Fruit fly (Drosophila melanogaster) whole organism, embryonic: ENCODE results near the gene E2f1.
A peak's percentile ranks its signal among the peaks of the same experiment; 100 is the strongest.

Source experiments
- Bdp1 ChIP-seq: fragments of 200-800 bp; sonication (Bioruptor generic); optimal IDR thresholded peaks from 3 replicates; lab custom pipeline; 2016; ENCODE audit warnings: missing biosample characterization, missing genetic modification characterization
- CG10209 ChIP-seq: fragments of 200-800 bp; sonication (Bioruptor generic); optimal IDR thresholded peaks from 3 replicates; lab custom pipeline; 2017; ENCODE audit warnings: missing biosample characterization, mild to moderate bottlenecking, missing genetic modification characterization, missing genetic modification reagents
- CG12391 ChIP-seq: fragments of 200-800 bp; sonication (Bioruptor generic); optimal IDR thresholded peaks from 3 replicates; lab custom pipeline; 2018; ENCODE audit warnings: missing biosample characterization, mild to moderate bottlenecking, missing genetic modification characterization, moderate library complexity
- CG12769 ChIP-seq: fragments of 200-800 bp; sonication (Bioruptor generic); optimal IDR thresholded peaks from 2 replicates; lab custom pipeline; 2019; ENCODE audit warnings: missing biosample characterization, mild to moderate bottlenecking, missing genetic modification characterization, moderate library complexity
- CG13775 ChIP-seq: fragments of 200-800 bp; sonication (Bioruptor generic); optimal IDR thresholded peaks from 3 replicates; lab custom pipeline; 2017; ENCODE audit warnings: missing biosample characterization, mild to moderate bottlenecking, missing genetic modification characterization
- CG14965 ChIP-seq: fragments of 200-800 bp; sonication (Bioruptor generic); optimal IDR thresholded peaks from 2 replicates; lab custom pipeline; 2016; ENCODE audit warnings: missing biosample characterization, missing genetic modification characterization, borderline replicate concordance
- CG15696 ChIP-seq: fragments of 200-800 bp; sonication (Bioruptor generic); optimal IDR thresholded peaks from 2 replicates; lab custom pipeline; 2019; ENCODE audit warnings: missing biosample characterization, mild to moderate bottlenecking, missing genetic modification characterization, moderate library complexity
- CG16863 ChIP-seq: fragments of 200-800 bp; sonication (Bioruptor generic); optimal IDR thresholded peaks from 3 replicates; lab custom pipeline; 2016; ENCODE audit warnings: missing biosample characterization, missing genetic modification characterization
- CG18476 ChIP-seq: fragments of 200-800 bp; sonication (Bioruptor generic); optimal IDR thresholded peaks from 2 replicates; lab custom pipeline; 2016; ENCODE audit warnings: missing biosample characterization, mild to moderate bottlenecking, missing genetic modification characterization
- CG18599 ChIP-seq: fragments of 200-800 bp; sonication (Bioruptor generic); optimal IDR thresholded peaks from 3 replicates; lab custom pipeline; 2017; ENCODE audit warnings: missing biosample characterization, missing genetic modification characterization, mild to moderate bottlenecking, moderate library complexity, missing genetic modification reagents
- CG2199 ChIP-seq: fragments of 200-800 bp; sonication (Bioruptor generic); IDR thresholded peaks from 3 replicates; pipeline ENCODE4 v1.3.6; 2022; ENCODE audit warnings: missing biosample characterization, missing genetic modification characterization
- CG30403 ChIP-seq: fragments of 200-800 bp; sonication (Bioruptor generic); optimal IDR thresholded peaks from 3 replicates; lab custom pipeline; 2016; ENCODE audit warnings: missing biosample characterization, missing genetic modification characterization
- CG31365 ChIP-seq: fragments of 200-800 bp; sonication (Bioruptor generic); optimal IDR thresholded peaks from 2 replicates; lab custom pipeline; 2018; ENCODE audit warnings: missing biosample characterization, mild to moderate bottlenecking, missing genetic modification characterization
- CG6272 ChIP-seq: fragments of 200-800 bp; sonication (Bioruptor generic); IDR thresholded peaks from 2 replicates; pipeline ENCODE4 v1.3.6; 2022; ENCODE audit warnings: missing biosample characterization, missing genetic modification characterization
- CG6683 ChIP-seq: fragments of 200-800 bp; sonication (Bioruptor generic); optimal IDR thresholded peaks from 2 replicates; lab custom pipeline; 2017; ENCODE audit warnings: missing biosample characterization, mild to moderate bottlenecking, missing genetic modification characterization, missing genetic modification reagents
- CG6813 ChIP-seq: fragments of 200-800 bp; sonication (Bioruptor generic); optimal IDR thresholded peaks from 2 replicates; lab custom pipeline; 2017; ENCODE audit warnings: missing biosample characterization, missing genetic modification characterization, mild to moderate bottlenecking, moderate library complexity, missing genetic modification reagents
- CG7745 ChIP-seq: fragments of 200-800 bp; sonication (Bioruptor generic); optimal IDR thresholded peaks from 2 replicates; lab custom pipeline; 2018; ENCODE audit warnings: missing biosample characterization, mild to moderate bottlenecking, missing genetic modification characterization, moderate library complexity
- CG9437 ChIP-seq: fragments of 200-800 bp; sonication (Bioruptor generic); optimal IDR thresholded peaks from 2 replicates; lab custom pipeline; 2018; ENCODE audit warnings: missing biosample characterization, mild to moderate bottlenecking, missing genetic modification characterization
- CG9727 ChIP-seq: fragments of 200-800 bp; sonication (Bioruptor generic); optimal IDR thresholded peaks from 3 replicates; lab custom pipeline; 2017; ENCODE audit warnings: missing biosample characterization, mild to moderate bottlenecking, missing genetic modification characterization
- CHES-1-like ChIP-seq: fragments of 200-800 bp; sonication (Bioruptor generic); optimal IDR thresholded peaks from 2 replicates; lab custom pipeline; 2016; ENCODE audit warnings: missing biosample characterization, missing genetic modification characterization
- CrebB ChIP-seq: fragments of 200-800 bp; sonication (Bioruptor generic); optimal IDR thresholded peaks from 3 replicates; lab custom pipeline; 2018; ENCODE audit warnings: missing biosample characterization, mild to moderate bottlenecking, missing genetic modification characterization
- HHEX ChIP-seq: fragments of 200-800 bp; sonication (Bioruptor generic); optimal IDR thresholded peaks from 3 replicates; lab custom pipeline; 2017; ENCODE audit warnings: missing biosample characterization, mild to moderate bottlenecking, missing genetic modification characterization, missing genetic modification reagents
- Hr3 ChIP-seq: fragments of 200-800 bp; sonication (Bioruptor generic); optimal IDR thresholded peaks from 3 replicates; lab custom pipeline; 2016; ENCODE audit warnings: missing biosample characterization, missing genetic modification characterization
- Hr51 ChIP-seq, 2 experiments: fragments of 200-800 bp; sonication (Bioruptor generic); optimal IDR thresholded peaks; 2 replicates in 1 of 2; 3 replicates in 1 of 2; lab custom pipeline; 2016 to 2018; ENCODE audit warnings: missing biosample characterization in 2 of 2, missing genetic modification characterization in 2 of 2, mild to moderate bottlenecking in 1 of 2, moderate library complexity in 1 of 2
- Hr78 ChIP-seq, 2 experiments: fragments of 200-800 bp in 1 of 2; fragments of >200 bp in 1 of 2; sonication (Bioruptor generic) in 1 of 2; optimal IDR thresholded peaks; 2 replicates each; lab custom pipeline; 2017 to 2019; ENCODE audit warnings: missing biosample characterization in 2 of 2, missing genetic modification characterization in 2 of 2, mild to moderate bottlenecking in 1 of 2, moderate library complexity in 1 of 2
- Jarid2 ChIP-seq: fragments of 200-800 bp; sonication (Bioruptor generic); optimal IDR thresholded peaks from 3 replicates; lab custom pipeline; 2017; ENCODE audit warnings: mild to moderate bottlenecking, missing biosample characterization, missing genetic modification reagents, missing genetic modification characterization
- Med ChIP-seq: fragments of 200-800 bp; sonication (Bioruptor generic); peaks from one replicate; lab custom pipeline; 2016; ENCODE audit warnings: missing biosample characterization, missing genetic modification characterization, mild to moderate bottlenecking, inconsistent platforms, moderate library complexity
- PHDP ChIP-seq: fragments of 200-800 bp; sonication (Bioruptor generic); optimal IDR thresholded peaks from 3 replicates; lab custom pipeline; 2018; ENCODE audit warnings: missing biosample characterization, mild to moderate bottlenecking, missing genetic modification characterization, moderate library complexity
- Sry-δ ChIP-seq: fragments of 200-800 bp; sonication (Bioruptor generic); optimal IDR thresholded peaks from 2 replicates; lab custom pipeline; 2016; ENCODE audit warnings: missing biosample characterization, missing genetic modification characterization
- Trl ChIP-seq, 3 experiments: fragments of >200 bp in 2 of 3; fragments of 200-800 bp in 1 of 3; sonication (Bioruptor generic) in 1 of 3; optimal IDR thresholded peaks; 2 replicates in 1 of 3; 3 replicates in 2 of 3; lab custom pipeline; 2016 to 2017; ENCODE audit warnings: missing biosample characterization in 1 of 3, missing genetic modification characterization in 1 of 3
- bigmax ChIP-seq: fragments of 200-800 bp; sonication (Bioruptor generic); optimal IDR thresholded peaks from 2 replicates; lab custom pipeline; 2018; ENCODE audit warnings: missing biosample characterization, mild to moderate bottlenecking, missing genetic modification characterization
- bsh ChIP-seq, 2 experiments: fragments of 200-800 bp; sonication (Bioruptor generic); optimal IDR thresholded peaks; 2 replicates each; lab custom pipeline; 2017 to 2018; ENCODE audit warnings: mild to moderate bottlenecking in 2 of 2, missing biosample characterization in 2 of 2, missing genetic modification characterization in 2 of 2, moderate library complexity in 1 of 2
- corto ChIP-seq: fragments of 200-800 bp; sonication (Bioruptor generic); optimal IDR thresholded peaks from 2 replicates; lab custom pipeline; 2016; ENCODE audit warnings: missing biosample characterization, mild to moderate bottlenecking, missing genetic modification characterization, moderate library complexity
- dmrt99B ChIP-seq: fragments of 200-800 bp; sonication (Bioruptor generic); optimal IDR thresholded peaks from 2 replicates; lab custom pipeline; 2018; ENCODE audit warnings: missing biosample characterization, mild to moderate bottlenecking, missing genetic modification characterization, moderate library complexity
- ems ChIP-seq: fragments of 200-800 bp; sonication (Bioruptor generic); optimal IDR thresholded peaks from 3 replicates; lab custom pipeline; 2016; ENCODE audit warnings: missing biosample characterization, missing genetic modification characterization
- grn ChIP-seq: fragments of 200-800 bp; sonication (Bioruptor generic); optimal IDR thresholded peaks from 3 replicates; lab custom pipeline; 2017; ENCODE audit warnings: missing biosample characterization, missing genetic modification characterization
- gt ChIP-seq: fragments of 200-800 bp; sonication (Bioruptor generic); IDR thresholded peaks from 2 replicates; pipeline ENCODE4 v1.3.6; 2022; ENCODE audit warnings: missing biosample characterization, missing genetic modification characterization
- inv ChIP-seq: fragments of 200-800 bp; sonication (Bioruptor generic); IDR thresholded peaks from 2 replicates; pipeline ENCODE4 v1.3.6; 2022; ENCODE audit warnings: missing biosample characterization, missing genetic modification characterization; ENCODE audit not compliant: partially characterized antibody
- jing ChIP-seq: fragments of 200-800 bp; sonication (Bioruptor generic); optimal IDR thresholded peaks from 2 replicates; lab custom pipeline; 2018; ENCODE audit warnings: missing biosample characterization, mild to moderate bottlenecking, missing genetic modification characterization
- nerfin-2 ChIP-seq: fragments of 200-800 bp; sonication (Bioruptor generic); IDR thresholded peaks from 2 replicates; pipeline ENCODE4 v1.3.6; 2022; ENCODE audit warnings: missing biosample characterization, missing genetic modification characterization; ENCODE audit not compliant: partially characterized antibody
- pfk ChIP-seq: fragments of 200-800 bp; sonication (Bioruptor generic); optimal IDR thresholded peaks from 2 replicates; lab custom pipeline; 2018; ENCODE audit warnings: missing biosample characterization, mild to moderate bottlenecking, missing genetic modification characterization, moderate library complexity
- pho ChIP-seq: fragments of 200-800 bp; sonication (Bioruptor generic); optimal IDR thresholded peaks from 2 replicates; lab custom pipeline; 2016; ENCODE audit warnings: missing biosample characterization, missing genetic modification characterization
- phol ChIP-seq: fragments of 200-800 bp; sonication (Bioruptor generic); optimal IDR thresholded peaks from 3 replicates; lab custom pipeline; 2018; ENCODE audit warnings: missing biosample characterization, mild to moderate bottlenecking, missing genetic modification characterization, moderate library complexity
- repo ChIP-seq: fragments of 200-800 bp; sonication (Bioruptor generic); optimal IDR thresholded peaks from 2 replicates; lab custom pipeline; 2016; ENCODE audit warnings: missing biosample characterization, missing genetic modification characterization
- sens ChIP-seq: fragments of 200-800 bp; sonication (Bioruptor generic); peaks from one replicate; lab custom pipeline; 2016; ENCODE audit warnings: missing biosample characterization, missing genetic modification characterization
- sob ChIP-seq: fragments of 200-800 bp; sonication (Bioruptor generic); IDR thresholded peaks from 2 replicates; pipeline ENCODE4 v1.3.6; 2022; ENCODE audit warnings: missing biosample characterization, missing genetic modification characterization
- twi ChIP-seq: fragments of 200-800 bp; optimal IDR thresholded peaks from 2 replicates; lab custom pipeline; 2019; ENCODE audit warnings: missing biosample characterization, mild to moderate bottlenecking, missing genetic modification characterization, moderate library complexity
- zf30C ChIP-seq: fragments of 200-800 bp; sonication (Bioruptor generic); optimal IDR thresholded peaks from 3 replicates; lab custom pipeline; 2018; ENCODE audit warnings: missing biosample characterization, mild to moderate bottlenecking, missing genetic modification characterization

E2f1 gene

DNA sequence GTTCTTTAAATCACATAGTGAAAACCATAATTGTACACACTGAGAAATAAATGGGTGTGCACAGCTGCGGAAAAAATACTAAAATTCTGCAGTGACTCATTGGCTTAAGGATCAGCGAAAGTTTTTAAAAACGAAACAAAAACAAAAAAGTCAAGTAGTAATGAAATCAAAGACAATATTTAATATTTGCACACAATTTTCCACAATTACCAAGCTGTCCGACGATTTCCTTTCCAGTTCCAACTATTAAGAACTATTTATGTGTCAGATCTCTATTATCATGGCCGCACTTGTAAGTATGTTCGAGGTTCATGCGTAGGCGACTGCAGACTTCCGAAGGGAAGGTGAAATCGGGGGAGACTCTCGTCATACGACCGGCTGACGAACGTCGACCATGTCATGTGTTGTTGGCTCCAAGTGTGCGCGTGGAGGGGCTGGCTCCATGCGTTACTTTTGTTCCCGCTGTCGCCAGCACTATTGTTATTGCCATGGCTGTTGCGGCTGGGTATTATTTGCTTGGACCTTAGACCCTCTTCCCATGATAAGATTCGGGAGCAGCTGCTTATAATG, 45.7 kb downstream of the E2f1 start (continued):
- TF ChIP-seq sob (GFP tag; lab: Robert Waterston, UW) = no peak
- TF ChIP-seq CG18476 (GFP tag; lab: Kevin White, UChicago) = peak; percentile 36
- TF ChIP-seq CG9437 (GFP tag; lab: Kevin White, UChicago) = peak; percentile 57
- TF ChIP-seq CG16863 (GFP tag; lab: Kevin White, UChicago) = peak; percentile 55
- peak; percentile 58 for TF ChIP-seq HHEX
- no peak for TF ChIP-seq Jarid2
- peak; percentile 60 for TF ChIP-seq CHES-1-like
- TF ChIP-seq grn (GFP tag; lab: Kevin White, UChicago) = no peak
- peak; percentile 50 for TF ChIP-seq CG13775 (GFP tag; lab: Kevin White, UChicago)
- TF ChIP-seq corto (GFP tag; lab: Kevin White, UChicago) = no peak
- peak; percentile 3 for TF ChIP-seq Bdp1 (GFP tag; lab: Kevin White, UChicago)
- no peak for TF ChIP-seq bigmax (GFP tag; lab: Kevin White, UChicago)
- peak; percentile 71 for TF ChIP-seq CG30403
- peak; percentile 65 for TF ChIP-seq CG12391 (tag; lab: Kevin White, UChicago)
- TF ChIP-seq Hr78 (GFP tag; optimal IDR thresholded peaks at IDR 0.05; lab: Kevin White, UChicago) = peak in 1 of 2 experiments; percentile 43
- peak; percentile 53 for TF ChIP-seq CG18599 (GFP tag; lab: Kevin White, UChicago)
- no peak for TF ChIP-seq CG31365
- TF ChIP-seq CG2199 (GFP tag; lab: Robert Waterston, UW) = no peak
- TF ChIP-seq CG7745 (tag; lab: Kevin White, UChicago) = no peak
- TF ChIP-seq Hr3 (GFP tag; lab: Kevin White, UChicago) = peak; percentile 32
- peak; percentile 32 for TF ChIP-seq jing (GFP tag; lab: Kevin White, UChicago)
- TF ChIP-seq CG6272 (GFP tag; lab: Robert Waterston, UW) = no peak
- TF ChIP-seq ems (GFP tag; lab: Kevin White, UChicago) = peak; percentile 42
- TF ChIP-seq gt (GFP tag; lab: Robert Waterston, UW) = no peak
- peak; percentile 14 to 50 for TF ChIP-seq bsh (GFP tag; optimal IDR thresholded peaks at IDR 0.05; lab: Kevin White, UChicago)
- peak; percentile 19 for TF ChIP-seq twi
- peak; percentile 63 for TF ChIP-seq PHDP (tag; lab: Kevin White, UChicago)
- peak; percentile 68 for TF ChIP-seq dmrt99B (tag; lab: Kevin White, UChicago)
- peak; percentile 49 for TF ChIP-seq CG10209
- TF ChIP-seq Sry-δ = peak; percentile 13
- no peak for TF ChIP-seq nerfin-2
- TF ChIP-seq pho = peak; percentile 48
- peak; percentile 54 for TF ChIP-seq CG9727 (GFP tag; lab: Kevin White, UChicago)
- TF ChIP-seq CG15696 (tag; lab: Kevin White, UChicago) = peak; percentile 10
- TF ChIP-seq CG6683 (GFP tag; lab: Kevin White, UChicago) = peak; percentile 4
- peak; percentile 62 for TF ChIP-seq CG6813 (GFP tag; lab: Kevin White, UChicago)
- peak; percentile 15 for TF ChIP-seq pfk
- peak; percentile 86 for TF ChIP-seq Med (GFP tag; lab: Kevin White, UChicago)
- peak; percentile 69 for TF ChIP-seq phol (tag; lab: Kevin White, UChicago)
- TF ChIP-seq sens (GFP tag; lab: Kevin White, UChicago) = peak; percentile 92
- no peak for TF ChIP-seq CG14965
- TF ChIP-seq CG12769 (tag; lab: Kevin White, UChicago) = peak; percentile 88
- no peak for TF ChIP-seq Trl (optimal IDR thresholded peaks at IDR 0.05; lab: Kevin White, UChicago)
- TF ChIP-seq Trl (GFP tag; optimal IDR thresholded peaks at IDR 0.05; lab: Kevin White, UChicago) = peak; percentile 52
- no peak for TF ChIP-seq zf30C
- peak; percentile 24 for TF ChIP-seq repo (GFP tag; lab: Kevin White, UChicago)
- TF ChIP-seq inv = no peak
- TF ChIP-seq CrebB (tag; lab: Kevin White, UChicago) = peak; percentile 16
- TF ChIP-seq Hr51 (GFP tag; optimal IDR thresholded peaks at IDR 0.05; lab: Kevin White, UChicago) = peak; percentile 1 to 66
